Worm (Caenorhabditis elegans) whole organism, L1 larva: ENCODE measurements around the gene C49C3.20.

Experiments used
- C04F5.9 ChIP-seq: sonication (generic microtip); optimal IDR thresholded peaks from 2 replicates; lab custom pipeline; 2016; ENCODE audit warnings: missing genetic modification characterization, missing compliant biosample characterization
- C16A3.4 ChIP-seq: fragments of 150-350 bp; optimal IDR thresholded peaks from 2 replicates; lab custom pipeline; 2014; ENCODE audit warnings: missing biosample characterization, missing genetic modification characterization
- C34B4.2 ChIP-seq: sonication (generic microtip); optimal IDR thresholded peaks from 2 replicates; lab custom pipeline; 2017; ENCODE audit warnings: mild to moderate bottlenecking, missing genetic modification characterization, missing compliant biosample characterization
- Y116A8C.19 ChIP-seq: sonication (generic microtip); optimal IDR thresholded peaks from 2 replicates; lab custom pipeline; 2016; ENCODE audit warnings: missing compliant biosample characterization, missing genetic modification characterization, borderline replicate concordance
- aha-1 ChIP-seq: fragments of 150-350 bp; optimal IDR thresholded peaks from 2 replicates; lab custom pipeline; 2014; ENCODE audit warnings: missing biosample characterization, missing genetic modification characterization
- alr-1 ChIP-seq: fragments of 200-800 bp; sonication (Bioruptor generic); optimal IDR thresholded peaks from 2 replicates; lab custom pipeline; 2018; ENCODE audit warnings: borderline replicate concordance, mild to moderate bottlenecking, missing genetic modification characterization, missing compliant biosample characterization
- aly-2 ChIP-seq: fragments of 150-350 bp; optimal IDR thresholded peaks from 2 replicates; lab custom pipeline; 2014; ENCODE audit warnings: missing biosample characterization, missing genetic modification characterization
- ama-1 ChIP-seq: fragments of 150-350 bp; optimal IDR thresholded peaks from 2 replicates; lab custom pipeline; 2014
- blmp-1 ChIP-seq: fragments of 150-350 bp; optimal IDR thresholded peaks from 2 replicates; lab custom pipeline; 2014; ENCODE audit warnings: missing biosample characterization, missing genetic modification characterization
- ceh-8 ChIP-seq: fragments of 200-800 bp; sonication (Bioruptor generic); optimal IDR thresholded peaks from 2 replicates; lab custom pipeline; 2018; ENCODE audit warnings: mild to moderate bottlenecking, missing genetic modification characterization, moderate library complexity, missing compliant biosample characterization
- ceh-90 ChIP-seq: sonication (generic microtip); optimal IDR thresholded peaks from 2 replicates; lab custom pipeline; 2016; ENCODE audit warnings: missing genetic modification characterization, missing compliant biosample characterization
- ces-1 ChIP-seq: fragments of 150-350 bp; optimal IDR thresholded peaks from 2 replicates; lab custom pipeline; 2014; ENCODE audit warnings: missing biosample characterization, missing genetic modification reagents, missing genetic modification characterization
- dpl-1 ChIP-seq, 3 experiments: fragments of 150-350 bp in 2 of 3; sonication (generic microtip) in 1 of 3; optimal IDR thresholded peaks; 2 replicates each; lab custom pipeline; 2014 to 2017; ENCODE audit warnings: missing biosample characterization in 3 of 3, missing genetic modification characterization in 3 of 3, missing genetic modification reagents in 3 of 3
- dsc-1 ChIP-seq: sonication (generic microtip); optimal IDR thresholded peaks from 2 replicates; lab custom pipeline; 2016; ENCODE audit warnings: mild to moderate bottlenecking, missing genetic modification characterization, missing compliant biosample characterization
- efl-1 ChIP-seq, 4 experiments: fragments of 150-350 bp; optimal IDR thresholded peaks in 3 of 4; peaks in 1 of 4; 1 replicate in 1 of 4; 2 replicates in 3 of 4; lab custom pipeline; 2014; ENCODE audit warnings: missing biosample characterization in 2 of 4, missing genetic modification characterization in 2 of 4, missing genetic modification reagents in 2 of 4
- elt-2 ChIP-seq: sonication (generic microtip); optimal IDR thresholded peaks from 2 replicates; lab custom pipeline; 2016; ENCODE audit warnings: missing genetic modification characterization, mild to moderate bottlenecking, inconsistent platforms, missing compliant biosample characterization, missing genetic modification reagents
- ets-5 ChIP-seq: fragments of 200-800 bp; sonication (Bioruptor generic); IDR thresholded peaks from 2 replicates; pipeline ENCODE4 v1.3.6; 2022; ENCODE audit warnings: missing genetic modification characterization, missing compliant biosample characterization
- fkh-4 ChIP-seq: sonication (generic microtip); optimal IDR thresholded peaks from 2 replicates; lab custom pipeline; 2016; ENCODE audit warnings: missing compliant biosample characterization, missing genetic modification characterization, borderline replicate concordance
- hpl-2 ChIP-seq: fragments of 150-350 bp; optimal IDR thresholded peaks from 2 replicates; lab custom pipeline; 2014; ENCODE audit warnings: missing biosample characterization, missing genetic modification reagents, missing genetic modification characterization
- irx-1 ChIP-seq: sonication (generic microtip); optimal IDR thresholded peaks from 2 replicates; lab custom pipeline; 2016; ENCODE audit warnings: missing genetic modification characterization, missing compliant biosample characterization
- lin-14 ChIP-seq: fragments of 200-800 bp; sonication (Bioruptor generic); optimal IDR thresholded peaks from 2 replicates; lab custom pipeline; 2018; ENCODE audit warnings: mild to moderate bottlenecking, missing genetic modification characterization, moderate library complexity, missing compliant biosample characterization
- lin-35 ChIP-seq, 2 experiments: fragments of 150-350 bp; optimal IDR thresholded peaks; 2 replicates each; lab custom pipeline; 2014; ENCODE audit warnings: missing biosample characterization in 2 of 2, missing genetic modification characterization in 2 of 2, missing genetic modification reagents in 2 of 2
- lin-39 ChIP-seq: fragments of 150-350 bp; optimal IDR thresholded peaks from 2 replicates; lab custom pipeline; 2014; ENCODE audit warnings: missing biosample characterization, missing genetic modification reagents, missing genetic modification characterization
- lsy-2 ChIP-seq, 2 experiments: fragments of 150-350 bp; optimal IDR thresholded peaks; 2 replicates each; lab custom pipeline; 2014; ENCODE audit warnings: missing biosample characterization in 2 of 2, missing genetic modification characterization in 2 of 2
- mdl-1 ChIP-seq, 2 experiments: fragments of 150-350 bp; optimal IDR thresholded peaks; 2 replicates each; lab custom pipeline; 2014 to 2017; ENCODE audit warnings: missing biosample characterization in 2 of 2, missing genetic modification characterization in 2 of 2, inconsistent platforms in 1 of 2
- mep-1 ChIP-seq: fragments of 150-350 bp; optimal IDR thresholded peaks from 2 replicates; lab custom pipeline; 2014; ENCODE audit warnings: missing biosample characterization, missing genetic modification characterization
- nhr-11 ChIP-seq: fragments of 150-350 bp; optimal IDR thresholded peaks from 2 replicates; lab custom pipeline; 2014; ENCODE audit warnings: missing biosample characterization, missing genetic modification characterization
- nhr-47 ChIP-seq: sonication (generic microtip); optimal IDR thresholded peaks from 2 replicates; lab custom pipeline; 2016; ENCODE audit warnings: mild to moderate bottlenecking, missing genetic modification characterization, moderate library complexity, missing compliant biosample characterization
- nhr-71 ChIP-seq: sonication (generic microtip); optimal IDR thresholded peaks from 2 replicates; lab custom pipeline; 2016; ENCODE audit warnings: mild to moderate bottlenecking, missing genetic modification characterization, moderate library complexity, missing compliant biosample characterization
- pag-3 ChIP-seq: sonication (generic microtip); optimal IDR thresholded peaks from 2 replicates; lab custom pipeline; 2017; ENCODE audit warnings: missing genetic modification characterization, mild to moderate bottlenecking, missing compliant biosample characterization, antibody characterized with exemption, borderline replicate concordance; ENCODE audit not compliant: insufficient read depth
- rnt-1 ChIP-seq: sonication (generic microtip); optimal IDR thresholded peaks from 2 replicates; lab custom pipeline; 2016; ENCODE audit warnings: mild to moderate bottlenecking, missing genetic modification characterization, moderate library complexity, missing compliant biosample characterization
- snu-23 ChIP-seq: sonication (generic microtip); optimal IDR thresholded peaks from 2 replicates; lab custom pipeline; 2016; ENCODE audit warnings: missing genetic modification characterization, missing compliant biosample characterization
- sox-4 ChIP-seq: sonication (generic microtip); optimal IDR thresholded peaks from 2 replicates; lab custom pipeline; 2016; ENCODE audit warnings: missing genetic modification characterization, missing compliant biosample characterization
- unc-98 ChIP-seq: fragments of 200-800 bp; sonication (Bioruptor generic); IDR thresholded peaks from 2 replicates; pipeline ENCODE4 v1.3.6; 2022; ENCODE audit warnings: missing genetic modification characterization, missing compliant biosample characterization
- vab-15 ChIP-seq: sonication (generic microtip); optimal IDR thresholded peaks from 2 replicates; lab custom pipeline; 2017; ENCODE audit warnings: missing genotype, mild to moderate bottlenecking, missing genetic modification characterization, missing compliant biosample characterization
- zag-1 ChIP-seq: fragments of 150-350 bp; optimal IDR thresholded peaks from 2 replicates; lab custom pipeline; 2014; ENCODE audit warnings: missing biosample characterization, missing genetic modification characterization
- ztf-11 ChIP-seq, 2 experiments: sonication (generic microtip); optimal IDR thresholded peaks; 2 replicates each; lab custom pipeline; 2016 to 2017; ENCODE audit warnings: missing genetic modification characterization in 2 of 2, missing biosample characterization in 1 of 2, missing compliant biosample characterization in 1 of 2

Gene C49C3.20

DNA sequence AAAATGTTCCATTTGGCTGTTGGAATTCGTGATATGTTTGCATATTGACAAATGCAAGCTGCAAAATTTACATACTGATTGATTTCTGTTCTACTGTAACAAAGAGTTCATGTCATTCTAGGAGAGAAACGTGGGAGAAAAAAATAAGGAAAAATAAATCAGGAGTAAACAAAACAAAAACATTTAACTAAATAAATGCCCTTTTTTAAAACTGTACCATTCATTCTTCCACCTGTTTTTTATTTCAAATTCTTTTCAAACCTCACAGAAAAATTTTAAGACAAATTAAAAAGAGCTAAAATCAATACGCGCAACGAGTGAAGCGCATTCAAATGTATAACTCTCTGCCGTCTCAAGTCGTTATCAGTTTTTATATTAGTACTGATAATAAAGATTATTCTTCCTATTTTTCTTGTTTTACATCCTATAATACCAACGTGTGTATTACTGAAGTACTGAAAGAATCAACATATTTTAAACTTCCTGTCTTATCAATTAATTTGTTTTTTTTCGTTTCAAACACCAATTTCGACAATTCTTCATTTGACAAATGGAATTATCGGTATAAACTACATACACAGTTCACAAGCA, 22.7 kb upstream of the C49C3.20 start, which contains the start of gene C49C3.10 (continued):
- TF ChIP-seq alr-1 (no peak), pag-3 (no peak), fkh-4 (no peak), ces-1 (no peak), ceh-8 (GFP tag; lab: Kevin White, UChicago) (no peak)

- TF ChIP-seq lin-39 (no peak), elt-2 (tag; lab: Kevin White, UChicago) (no peak), hpl-2 (no peak), C16A3.4 (tag; lab: Kevin White, UChicago) (no peak), lin-14 (GFP tag; lab: Kevin White, UChicago) (peak; percentile 60), efl-1 (optimal IDR thresholded peaks at IDR 0.05; lab: Kevin White, UChicago) (no peak), efl-1 (GFP tag; optimal IDR thresholded peaks at IDR 0.05 in 1 of 2; lab: Kevin White, UChicago) (peak in 1 of 2 experiments; percentile 12), nhr-47 (no peak), dsc-1 (no peak), sox-4 (tag; lab: Kevin White, UChicago) (no peak), irx-1 (no peak), blmp-1 (tag; lab: Kevin White, UChicago) (peak; percentile 38), mep-1 (tag; lab: Kevin White, UChicago) (peak; percentile 29), rnt-1 (tag; lab: Kevin White, UChicago) (no peak), dpl-1 (GFP tag; optimal IDR thresholded peaks at IDR 0.05; lab: Kevin White, UChicago) (peak in 1 of 3 experiments; percentile 19), aly-2 (tag; lab: Kevin White, UChicago) (no peak), C04F5.9 (no peak), nhr-11 (tag; lab: Kevin White, UChicago) (no peak), lsy-2 (tag; optimal IDR thresholded peaks at IDR 0.05; lab: Kevin White, UChicago) (peak in 1 of 2 experiments; percentile 26), ets-5 (no peak), zag-1 (tag; lab: Kevin White, UChicago) (no peak), Y116A8C.19 (tag; lab: Kevin White, UChicago) (no peak), unc-98 (GFP tag; lab: Robert Waterston, UW) (no peak), aha-1 (tag; lab: Kevin White, UChicago) (no peak), ceh-8 (GFP tag; lab: Kevin White, UChicago) (no peak), ceh-90 (tag; lab: Kevin White, UChicago) (no peak), vab-15 (tag; lab: Kevin White, UChicago) (no peak)
- TF ChIP-seq, all 84 proteins: peak for 6
These were observed 18.7 kb upstream of the C49C3.20 start, which contains the start of gene C49C3.8 for ce11 chrIV:17335031-17335430. Gene C49C3.8 (plus strand): TSS chrIV:17335203.

DNA sequence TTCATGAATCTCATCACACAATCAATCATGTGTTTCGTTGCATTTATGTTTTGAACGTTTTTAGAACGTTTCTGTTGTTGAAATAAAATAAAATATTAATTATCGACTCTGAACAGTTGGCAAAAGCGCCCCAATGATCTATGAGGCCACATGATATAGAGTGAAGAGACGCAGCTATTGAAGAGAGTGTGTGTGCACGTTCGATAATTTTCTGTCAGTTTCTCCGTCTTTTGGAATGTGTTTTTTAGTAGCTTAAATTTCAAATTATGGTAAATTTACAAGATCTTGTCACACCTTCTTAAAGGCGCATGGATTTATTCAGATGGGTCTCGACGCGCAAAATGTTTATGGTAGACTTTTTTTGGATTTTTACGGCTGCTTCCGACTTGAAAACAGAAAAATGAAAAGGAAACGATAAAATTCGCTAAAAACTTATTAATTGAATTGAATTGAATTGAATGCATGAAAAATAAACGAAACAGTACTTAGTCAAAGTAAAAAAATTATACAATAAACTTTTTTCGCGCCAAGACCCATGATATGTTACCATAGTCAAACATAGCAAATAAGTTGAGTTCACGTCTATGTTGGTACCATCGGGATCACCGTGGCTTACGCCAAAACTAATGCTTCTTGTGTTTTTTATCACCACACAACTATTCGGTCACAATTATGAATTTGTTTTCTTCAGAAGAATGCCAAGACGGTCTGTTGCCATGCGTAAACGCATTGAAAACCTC, 17.4 kb upstream of the C49C3.20 start, which contains the start of gene C49C3.15:
TSS of gene C49C3.15 (plus strand) at position 690 of the 740 bp plus-strand sequence.
- TF ChIP-seq mdl-1 (tag; optimal IDR thresholded peaks at IDR 0.05; lab: Kevin White, UChicago) = peak in 1 of 2 experiments; percentile 22
- peak in 1 of 3 experiments; percentile 21 for TF ChIP-seq dpl-1 (GFP tag; optimal IDR thresholded peaks at IDR 0.05; lab: Kevin White, UChicago)
- peak; percentile 30 for TF ChIP-seq snu-23 (GFP tag; lab: Kevin White, UChicago)
- TF ChIP-seq ama-1 (lab: Kevin White, UChicago) = no peak
- TF ChIP-seq efl-1 (optimal IDR thresholded peaks at IDR 0.05; lab: Kevin White, UChicago) = peak; percentile 15 to 42
- peak; percentile 12 to 86 for TF ChIP-seq efl-1 (GFP tag; optimal IDR thresholded peaks at IDR 0.05 in 1 of 2; lab: Kevin White, UChicago)
- peak; percentile 63 for TF ChIP-seq lin-14 (GFP tag; lab: Kevin White, UChicago)
- TF ChIP-seq nhr-71 (tag; lab: Kevin White, UChicago) = peak; percentile 16
- no peak for TF ChIP-seq C34B4.2 (tag; lab: Kevin White, UChicago)
- TF ChIP-seq rnt-1 (tag; lab: Kevin White, UChicago) = peak; percentile 14
- peak in 1 of 2 experiments; percentile 51 for TF ChIP-seq lin-35 (GFP tag; optimal IDR thresholded peaks at IDR 0.05; lab: Kevin White, UChicago)
- TF ChIP-seq mep-1 (tag; lab: Kevin White, UChicago) = peak; percentile 48
- no peak for TF ChIP-seq ztf-11 (tag; optimal IDR thresholded peaks at IDR 0.05; lab: Kevin White, UChicago)
- TF ChIP-seq vab-15 (tag; lab: Kevin White, UChicago) = no peak
- TF ChIP-seq lsy-2 (tag; optimal IDR thresholded peaks at IDR 0.05; lab: Kevin White, UChicago) = peak in 1 of 2 experiments; percentile 47
